Worm (Caenorhabditis elegans): ENCODE measurements around the gene fbxa-150.

- TF ChIP-seq him-1 (tag; optimal IDR thresholded peaks at IDR 0.05) (no peak), W03F9.2 (tag; optimal IDR thresholded peaks at IDR 0.05) (no peak), dao-5 (tag; optimal IDR thresholded peaks at IDR 0.05) (no peak)
Measured at ce11 chrV:20534072-20534471, 11.7 kb downstream of the fbxa-150 start, which contains the start of gene famh-161.
